Fruit fly (Drosophila melanogaster): ENCODE measurements around the gene CG43061.

- TF ChIP-seq CG12299 (tag; optimal IDR thresholded peaks at IDR 0.05), result no peak
- TF ChIP-seq dimm (GFP tag; IDR thresholded peaks at IDR 0.05), result no peak
- TF ChIP-seq CG10209 (GFP tag; optimal IDR thresholded peaks at IDR 0.05), result no peak
- no peak for TF ChIP-seq CG9876 (GFP tag; optimal IDR thresholded peaks at IDR 0.05)
- no peak for TF ChIP-seq bigmax (GFP tag; optimal IDR thresholded peaks at IDR 0.05)
- TF ChIP-seq CG10274 (GFP tag; optimal IDR thresholded peaks at IDR 0.05), result no peak
- no peak for TF ChIP-seq CG10654 (GFP tag; optimal IDR thresholded peaks at IDR 0.05)
- no peak for TF ChIP-seq dpn (GFP tag; optimal IDR thresholded peaks at IDR 0.05)
- no peak for TF ChIP-seq CG2129 (GFP tag; IDR thresholded peaks at IDR 0.05; ENCODE audit: partially characterized antibody)
- TF ChIP-seq CG9727 (GFP tag; optimal IDR thresholded peaks at IDR 0.05), result no peak
- TF ChIP-seq ara (GFP tag; IDR thresholded peaks at IDR 0.05), result no peak
- no peak for TF ChIP-seq Jarid2 (GFP tag; optimal IDR thresholded peaks at IDR 0.05)
- no peak for TF ChIP-seq corto (GFP tag; optimal IDR thresholded peaks at IDR 0.05)
Measured at dm6 chr3R:8086952-8087351, 37.5 kb downstream of the CG43061 start, which contains the start of gene CG7910.

Data from whole organism, embryonic.